Fruit fly (Drosophila melanogaster): ENCODE results near the gene CCT2.

CCT2 gene

DNA sequence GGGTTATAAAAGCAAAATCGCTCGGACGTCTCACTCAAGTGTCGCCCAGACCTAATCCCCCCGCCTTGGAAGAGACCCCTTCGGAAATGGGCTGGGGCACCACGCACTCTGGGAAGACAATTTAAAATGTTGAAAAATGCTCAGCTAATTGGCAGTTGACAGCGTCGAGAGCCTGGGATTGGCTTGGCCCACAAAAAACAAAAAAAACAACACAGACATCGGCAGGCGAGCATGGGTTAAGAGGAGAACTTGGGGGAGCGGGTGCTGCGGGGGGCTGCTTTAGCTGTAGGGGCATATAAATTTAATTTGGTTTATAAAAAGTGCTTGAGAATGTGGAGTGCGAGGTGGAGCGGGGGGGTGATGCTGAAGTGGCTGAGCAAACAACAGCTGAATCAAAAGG is 33.2 kb downstream of the CCT2 start (continued):
- TF ChIP-seq HLHmδ (GFP tag; optimal IDR thresholded peaks at IDR 0.05) (no peak), Eip74EF (GFP tag; optimal IDR thresholded peaks at IDR 0.05) (no peak), Sry-β (GFP tag; optimal IDR thresholded peaks at IDR 0.05) (no peak), ranshi (GFP tag; IDR thresholded peaks at IDR 0.05) (no peak), CG17385 (GFP tag; optimal IDR thresholded peaks at IDR 0.05) (no peak), Abd-B (GFP tag; optimal IDR thresholded peaks at IDR 0.05) (no peak), CG1024 (GFP tag; IDR thresholded peaks at IDR 0.05) (no peak), CG15479 (GFP tag; optimal IDR thresholded peaks at IDR 0.05) (no peak), CG30431 (GFP tag; optimal IDR thresholded peaks at IDR 0.05) (no peak), nom (GFP tag; optimal IDR thresholded peaks at IDR 0.05) (no peak), otp (GFP tag; IDR thresholded peaks at IDR 0.05) (no peak), Max (GFP tag; optimal IDR thresholded peaks at IDR 0.05) (no peak), CG17802 (tag; optimal IDR thresholded peaks at IDR 0.05) (no peak), emc (GFP tag; optimal IDR thresholded peaks at IDR 0.05) (no peak), CG12942 (GFP tag; optimal IDR thresholded peaks at IDR 0.05) (no peak), HLH54F (GFP tag; optimal IDR thresholded peaks at IDR 0.05) (no peak), Dbx (GFP tag; IDR thresholded peaks at IDR 0.05) (no peak), CG16863 (GFP tag; optimal IDR thresholded peaks at IDR 0.05) (no peak), Dad (GFP tag; optimal IDR thresholded peaks at IDR 0.05) (no peak), Hey (tag; optimal IDR thresholded peaks at IDR 0.05) (no peak), jing (GFP tag; optimal IDR thresholded peaks at IDR 0.05) (no peak), kay (GFP tag; optimal IDR thresholded peaks at IDR 0.05) (no peak), NK7.1 (GFP tag; optimal IDR thresholded peaks at IDR 0.05) (no peak), ssp (GFP tag; IDR thresholded peaks at IDR 0.05) (no peak), CG4854 (GFP tag; optimal IDR thresholded peaks at IDR 0.05) (no peak), fru (optimal IDR thresholded peaks at IDR 0.05) (no peak), Mrtf (GFP tag; IDR thresholded peaks at IDR 0.05) (no peak), dpn (GFP tag; optimal IDR thresholded peaks at IDR 0.05) (no peak), CG9727 (GFP tag; optimal IDR thresholded peaks at IDR 0.05) (no peak), tin (GFP tag; optimal IDR thresholded peaks at IDR 0.05) (no peak), CG32532 (GFP tag; IDR thresholded peaks at IDR 0.05) (no peak), BtbVII (GFP tag; optimal IDR thresholded peaks at IDR 0.05) (no peak), CG6272 (GFP tag; IDR thresholded peaks at IDR 0.05) (no peak), Stat92E (GFP tag; optimal IDR thresholded peaks at IDR 0.05) (no peak), CG14014 (GFP tag; IDR thresholded peaks at IDR 0.05) (0 out of 2 replicates have a peak, but pooled peaks have one; percentile 7), fd64A (GFP tag; optimal IDR thresholded peaks at IDR 0.05) (no peak), nau (GFP tag; optimal IDR thresholded peaks at IDR 0.05) (peak; percentile 62), CHES-1-like (GFP tag; optimal IDR thresholded peaks at IDR 0.05) (no peak), bab2 (GFP tag; optimal IDR thresholded peaks at IDR 0.05) (no peak), run (tag; optimal IDR thresholded peaks at IDR 0.05) (no peak), Sox102F (GFP tag; optimal IDR thresholded peaks at IDR 0.05) (no peak), abd-A (tag; optimal IDR thresholded peaks at IDR 0.05) (peak; percentile 67), lola (GFP tag; optimal IDR thresholded peaks at IDR 0.05) (no peak), prd (optimal IDR thresholded peaks at IDR 0.05) (no peak), prd (GFP tag; IDR thresholded peaks at IDR 0.05) (no peak), CG7987 (GFP tag; optimal IDR thresholded peaks at IDR 0.05) (no peak), D19A (tag; optimal IDR thresholded peaks at IDR 0.05) (no peak), E2f2 (GFP tag; IDR thresholded peaks at IDR 0.05) (no peak), nerfin-2 (GFP tag; IDR thresholded peaks at IDR 0.05; ENCODE audit: partially characterized antibody) (no peak), unpg (GFP tag; optimal IDR thresholded peaks at IDR 0.05) (no peak), CG13287 (GFP tag; IDR thresholded peaks at IDR 0.05; ENCODE audit: partially characterized antibody) (no peak), odd (GFP tag; optimal IDR thresholded peaks at IDR 0.05) (no peak)
